Fruit fly (Drosophila melanogaster) whole organism, prepupa: Measurements from ENCODE around the gene CG11555.

Experiments used
- Blimp-1 ChIP-seq: fragments of 200-800 bp; sonication (Bioruptor generic); optimal IDR thresholded peaks from 3 replicates; lab custom pipeline; 2017; ENCODE audit warnings: missing biosample characterization, missing genetic modification characterization, mild to moderate bottlenecking, moderate library complexity, missing genetic modification reagents
- CG10631 ChIP-seq: fragments of 200-800 bp; sonication (Bioruptor generic); optimal IDR thresholded peaks from 2 replicates; lab custom pipeline; 2016; ENCODE audit warnings: missing biosample characterization, missing genetic modification characterization
- CG10669 ChIP-seq: fragments of 200-800 bp; sonication (Bioruptor generic); optimal IDR thresholded peaks from 3 replicates; lab custom pipeline; 2018; ENCODE audit warnings: missing biosample characterization, mild to moderate bottlenecking, missing genetic modification characterization, moderate library complexity
- CG11294 ChIP-seq: fragments of 200-800 bp; sonication (Bioruptor generic); IDR thresholded peaks from 2 replicates; pipeline ENCODE4 v1.3.6; 2022; ENCODE audit warnings: missing biosample characterization, missing genetic modification characterization
- CG11762 ChIP-seq: fragments of 200-800 bp; sonication (Bioruptor generic); optimal IDR thresholded peaks from 3 replicates; lab custom pipeline; 2016; ENCODE audit warnings: missing biosample characterization, missing genetic modification characterization; ENCODE audit not compliant: insufficient read depth
- CG11902 ChIP-seq: fragments of 200-800 bp; sonication (Bioruptor generic); optimal IDR thresholded peaks from 3 replicates; lab custom pipeline; 2016; ENCODE audit warnings: missing biosample characterization, missing genetic modification characterization
- CG15336 ChIP-seq: fragments of 200-800 bp; sonication (Bioruptor generic); IDR thresholded peaks from 2 replicates; pipeline ENCODE4 v1.3.6; 2022; ENCODE audit warnings: missing biosample characterization, missing genetic modification characterization
- CG1621 ChIP-seq: fragments of 200-800 bp; sonication (Bioruptor generic); optimal IDR thresholded peaks from 3 replicates; lab custom pipeline; 2018; ENCODE audit warnings: missing biosample characterization, mild to moderate bottlenecking, missing genetic modification characterization
- CG16779 ChIP-seq: fragments of 200-800 bp; sonication (Bioruptor generic); optimal IDR thresholded peaks from 3 replicates; lab custom pipeline; 2017; ENCODE audit warnings: missing biosample characterization, mild to moderate bottlenecking, missing genetic modification characterization
- CG3032 ChIP-seq: fragments of 200-800 bp; optimal IDR thresholded peaks from 2 replicates; lab custom pipeline; 2019; ENCODE audit warnings: missing biosample characterization, mild to moderate bottlenecking, missing genetic modification characterization, moderate library complexity
- CG31627 ChIP-seq: fragments of 200-800 bp; sonication (Bioruptor generic); optimal IDR thresholded peaks from 3 replicates; lab custom pipeline; 2016; ENCODE audit warnings: missing biosample characterization, missing genetic modification characterization
- CG32006 ChIP-seq: fragments of 200-800 bp; sonication (Bioruptor generic); optimal IDR thresholded peaks from 3 replicates; lab custom pipeline; 2017; ENCODE audit warnings: missing biosample characterization, mild to moderate bottlenecking, missing genetic modification characterization
- CG34406 ChIP-seq: fragments of 200-800 bp; sonication (Bioruptor generic); optimal IDR thresholded peaks from 3 replicates; lab custom pipeline; 2016; ENCODE audit warnings: missing biosample characterization, missing genetic modification characterization
- CG3919 ChIP-seq: fragments of 200-800 bp; sonication (Bioruptor generic); optimal IDR thresholded peaks from 3 replicates; lab custom pipeline; 2016; ENCODE audit warnings: missing biosample characterization, missing genetic modification characterization
- CG4318 ChIP-seq: fragments of 200-800 bp; sonication (Bioruptor generic); optimal IDR thresholded peaks from 3 replicates; lab custom pipeline; 2017; ENCODE audit warnings: missing biosample characterization, mild to moderate bottlenecking, missing genetic modification characterization
- CG6276 ChIP-seq: fragments of 200-800 bp; sonication (Bioruptor generic); optimal IDR thresholded peaks from 2 replicates; lab custom pipeline; 2017; ENCODE audit warnings: missing biosample characterization, mild to moderate bottlenecking, missing genetic modification characterization
- CG6808 ChIP-seq: fragments of 200-800 bp; sonication (Bioruptor generic); optimal IDR thresholded peaks from 3 replicates; lab custom pipeline; 2017; ENCODE audit warnings: missing biosample characterization, missing genetic modification characterization, mild to moderate bottlenecking, moderate library complexity, missing genetic modification reagents
- CG6854 ChIP-seq: fragments of 200-800 bp; sonication (Bioruptor generic); optimal IDR thresholded peaks from 2 replicates; lab custom pipeline; 2017; ENCODE audit warnings: missing biosample characterization, mild to moderate bottlenecking, missing genetic modification characterization
- CG8319 ChIP-seq: fragments of 200-800 bp; sonication (Bioruptor generic); optimal IDR thresholded peaks from 3 replicates; lab custom pipeline; 2016; ENCODE audit warnings: missing biosample characterization, missing genetic modification characterization
- CG8632 ChIP-seq: fragments of 200-800 bp; sonication (Bioruptor generic); optimal IDR thresholded peaks from 3 replicates; lab custom pipeline; 2016; ENCODE audit warnings: missing biosample characterization, missing genetic modification characterization
- CG9139 ChIP-seq: fragments of 200-800 bp; sonication (Bioruptor generic); optimal IDR thresholded peaks from 3 replicates; lab custom pipeline; 2017; ENCODE audit warnings: missing biosample characterization, mild to moderate bottlenecking, missing genetic modification characterization
- Eip75B ChIP-seq: fragments of 200-800 bp; sonication (Bioruptor generic); optimal IDR thresholded peaks from 3 replicates; lab custom pipeline; 2016; ENCODE audit warnings: missing biosample characterization, missing genetic modification characterization
- Eip78C ChIP-seq: fragments of 200-800 bp; sonication (Bioruptor generic); peaks from one replicate; lab custom pipeline; 2016; ENCODE audit warnings: missing biosample characterization, missing genetic modification characterization
- Ets96B ChIP-seq: fragments of 200-800 bp; optimal IDR thresholded peaks from 2 replicates; lab custom pipeline; 2019; ENCODE audit warnings: missing biosample characterization, mild to moderate bottlenecking, missing genetic modification characterization, moderate library complexity
- Gug ChIP-seq: fragments of 200-800 bp; sonication (Bioruptor generic); IDR thresholded peaks from 2 replicates; pipeline ENCODE4 v1.3.6; 2022; ENCODE audit warnings: missing biosample characterization, missing genetic modification characterization
- Hr39 ChIP-seq: fragments of 200-800 bp; sonication (Bioruptor generic); optimal IDR thresholded peaks from 2 replicates; lab custom pipeline; 2016; ENCODE audit warnings: missing biosample characterization, missing genetic modification characterization
- Lpt ChIP-seq: fragments of 200-800 bp; sonication (Bioruptor generic); optimal IDR thresholded peaks from 3 replicates; lab custom pipeline; 2016; ENCODE audit warnings: missing biosample characterization, missing genetic modification characterization
- Met ChIP-seq: fragments of 200-800 bp; sonication (Bioruptor generic); optimal IDR thresholded peaks from 3 replicates; lab custom pipeline; 2016; ENCODE audit warnings: missing biosample characterization, missing genetic modification characterization
- OdsH ChIP-seq: fragments of 200-800 bp; sonication (Bioruptor generic); optimal IDR thresholded peaks from 3 replicates; lab custom pipeline; 2016; ENCODE audit warnings: missing biosample characterization, missing genetic modification characterization
- Smox ChIP-seq: fragments of 200-800 bp; sonication (Bioruptor generic); optimal IDR thresholded peaks from 3 replicates; lab custom pipeline; 2016; ENCODE audit warnings: missing biosample characterization, missing genetic modification characterization
- Sox102F ChIP-seq: fragments of 200-800 bp; sonication (Bioruptor generic); optimal IDR thresholded peaks from 2 replicates; lab custom pipeline; 2016; ENCODE audit warnings: missing biosample characterization, mild to moderate bottlenecking, missing genetic modification characterization
- Sox15 ChIP-seq: fragments of 200-800 bp; sonication (Bioruptor generic); optimal IDR thresholded peaks from 3 replicates; lab custom pipeline; 2016; ENCODE audit warnings: missing biosample characterization, missing genetic modification characterization
- achi ChIP-seq: fragments of 200-800 bp; sonication (Bioruptor generic); optimal IDR thresholded peaks from 3 replicates; lab custom pipeline; 2016; ENCODE audit warnings: missing biosample characterization, missing genetic modification characterization
- cyc ChIP-seq: fragments of 200-800 bp; sonication (Bioruptor generic); optimal IDR thresholded peaks from 3 replicates; lab custom pipeline; 2016; ENCODE audit warnings: missing biosample characterization, missing genetic modification characterization
- dac ChIP-seq: fragments of 200-800 bp; sonication (Bioruptor generic); optimal IDR thresholded peaks from 2 replicates; lab custom pipeline; 2017; ENCODE audit warnings: missing biosample characterization, mild to moderate bottlenecking, missing genetic modification characterization
- dsx ChIP-seq: fragments of 200-800 bp; optimal IDR thresholded peaks from 3 replicates; lab custom pipeline; 2019; ENCODE audit warnings: missing biosample characterization, mild to moderate bottlenecking, missing genetic modification characterization, moderate library complexity; ENCODE audit not compliant: poor library complexity, severe bottlenecking
- eg ChIP-seq: fragments of 200-800 bp; sonication (Bioruptor generic); IDR thresholded peaks from 3 replicates; pipeline ENCODE4 v1.3.6; 2022; ENCODE audit warnings: missing biosample characterization, missing genetic modification characterization
- esn ChIP-seq: fragments of 200-800 bp; sonication (Bioruptor generic); optimal IDR thresholded peaks from 2 replicates; lab custom pipeline; 2016; ENCODE audit warnings: missing biosample characterization, mild to moderate bottlenecking, missing genetic modification characterization, moderate library complexity
- fd59A ChIP-seq: fragments of 200-800 bp; sonication (Bioruptor generic); optimal IDR thresholded peaks from 2 replicates; lab custom pipeline; 2017; ENCODE audit warnings: missing biosample characterization, mild to moderate bottlenecking, missing genetic modification characterization, missing genetic modification reagents
- fd85E ChIP-seq: fragments of 200-800 bp; sonication (Bioruptor generic); optimal IDR thresholded peaks from 3 replicates; lab custom pipeline; 2016; ENCODE audit warnings: missing biosample characterization, missing genetic modification characterization
- fkh ChIP-seq: fragments of 200-800 bp; sonication (Bioruptor generic); optimal IDR thresholded peaks from 3 replicates; lab custom pipeline; 2017; ENCODE audit warnings: missing biosample characterization, mild to moderate bottlenecking, missing genetic modification characterization, moderate library complexity
- lz ChIP-seq: fragments of 200-800 bp; sonication (Bioruptor generic); optimal IDR thresholded peaks from 3 replicates; lab custom pipeline; 2016; ENCODE audit warnings: missing biosample characterization, missing genetic modification characterization
- ss ChIP-seq, 2 experiments: fragments of 200-800 bp; sonication (Bioruptor generic); optimal IDR thresholded peaks; 2 replicates in 1 of 2; 3 replicates in 1 of 2; lab custom pipeline; 2017 to 2018; ENCODE audit warnings: mild to moderate bottlenecking in 2 of 2, missing biosample characterization in 2 of 2, missing genetic modification characterization in 2 of 2, moderate library complexity in 1 of 2
- topi ChIP-seq: fragments of 200-800 bp; sonication (Bioruptor generic); optimal IDR thresholded peaks from 3 replicates; lab custom pipeline; 2016; ENCODE audit warnings: missing biosample characterization, missing genetic modification characterization
- vri ChIP-seq: fragments of 200-800 bp; sonication (Bioruptor generic); optimal IDR thresholded peaks from 3 replicates; lab custom pipeline; 2016; ENCODE audit warnings: missing biosample characterization, mild to moderate bottlenecking, missing genetic modification characterization

CG11555 gene

dm6 chr2L:244559-244958 lies 29.1 kb upstream of the CG11555 start:
- no peak for TF ChIP-seq CG4318 (GFP tag; lab: Kevin White, UChicago)
- TF ChIP-seq cyc (GFP tag; lab: Kevin White, UChicago), result no peak
- no peak for TF ChIP-seq Sox102F (GFP tag; lab: Kevin White, UChicago)
- no peak for TF ChIP-seq CG32006 (GFP tag; lab: Kevin White, UChicago)
- TF ChIP-seq CG16779 (tag; lab: Kevin White, UChicago), result no peak
- no peak for TF ChIP-seq Blimp-1 (GFP tag; lab: Kevin White, UChicago)
- no peak for TF ChIP-seq vri
- TF ChIP-seq Sox15 (GFP tag; lab: Kevin White, UChicago), result no peak
- TF ChIP-seq CG6854 (GFP tag; lab: Kevin White, UChicago), result no peak
- no peak for TF ChIP-seq achi (GFP tag; lab: Kevin White, UChicago)
- TF ChIP-seq CG8632 (GFP tag; lab: Kevin White, UChicago), result no peak
- no peak for TF ChIP-seq CG11902 (GFP tag; lab: Kevin White, UChicago)
- no peak for TF ChIP-seq CG1621 (tag; lab: Kevin White, UChicago)
- no peak for TF ChIP-seq CG9139 (GFP tag; lab: Kevin White, UChicago)
- no peak for TF ChIP-seq Met (GFP tag; lab: Kevin White, UChicago)
- TF ChIP-seq dsx (GFP tag; lab: Kevin White, UChicago), result no peak
- no peak for TF ChIP-seq Ets96B (tag; lab: Kevin White, UChicago)
- no peak for TF ChIP-seq fd59A (GFP tag; lab: Kevin White, UChicago)
- no peak for TF ChIP-seq CG6276

- peak; percentile 66; the same call in 1 of the 2 replicates for TF ChIP-seq CG11294 (GFP tag; lab: Robert Waterston, UW)
- TF ChIP-seq Met (GFP tag; lab: Kevin White, UChicago), result no peak
- TF ChIP-seq CG11762 (GFP tag; lab: Kevin White, UChicago), result peak; percentile 39
- TF ChIP-seq lz (GFP tag; lab: Kevin White, UChicago), result no peak
- TF ChIP-seq Smox (GFP tag; lab: Kevin White, UChicago), result no peak
- peak; percentile 38 for TF ChIP-seq esn (GFP tag; lab: Kevin White, UChicago)
- peak; percentile 14 for TF ChIP-seq CG3032 (tag; lab: Kevin White, UChicago)
- TF ChIP-seq CG32006 (GFP tag; lab: Kevin White, UChicago), result peak; percentile 37
- peak; percentile 87 to 93 for TF ChIP-seq ss (GFP tag; optimal IDR thresholded peaks at IDR 0.05; lab: Kevin White, UChicago)
- peak; percentile 79 for TF ChIP-seq CG6808 (GFP tag; lab: Kevin White, UChicago)
- no peak for TF ChIP-seq OdsH (GFP tag; lab: Kevin White, UChicago)
- no peak for TF ChIP-seq fd85E (GFP tag; lab: Kevin White, UChicago)
- peak; percentile 61 for TF ChIP-seq Eip75B
- TF ChIP-seq CG9139 (GFP tag; lab: Kevin White, UChicago), result peak; percentile 88
- TF ChIP-seq cyc (GFP tag; lab: Kevin White, UChicago), result no peak
- peak; percentile 85 for TF ChIP-seq CG16779 (tag; lab: Kevin White, UChicago)
- TF ChIP-seq CG1621 (tag; lab: Kevin White, UChicago), result peak; percentile 75
- peak; percentile 39 for TF ChIP-seq achi (GFP tag; lab: Kevin White, UChicago)
- TF ChIP-seq Gug (GFP tag; lab: Robert Waterston, UW), result no peak
- TF ChIP-seq dsx (GFP tag; lab: Kevin White, UChicago), result peak; percentile 56
- TF ChIP-seq Blimp-1 (GFP tag; lab: Kevin White, UChicago), result no peak
- TF ChIP-seq CG34406 (GFP tag; lab: Kevin White, UChicago), result peak; percentile 43
- no peak for TF ChIP-seq dac (GFP tag; lab: Kevin White, UChicago)
- TF ChIP-seq topi (GFP tag; lab: Kevin White, UChicago), result no peak
- peak; percentile 8 for TF ChIP-seq CG8319 (GFP tag; lab: Kevin White, UChicago)
- TF ChIP-seq CG3919 (GFP tag; lab: Kevin White, UChicago), result peak; percentile 56
- TF ChIP-seq Lpt (GFP tag; lab: Kevin White, UChicago), result peak; percentile 79
- TF ChIP-seq eg, result peak; percentile 92
- TF ChIP-seq CG4318 (GFP tag; lab: Kevin White, UChicago), result no peak
- peak; percentile 81 for TF ChIP-seq CG6854 (GFP tag; lab: Kevin White, UChicago)
- TF ChIP-seq CG10631 (GFP tag; lab: Kevin White, UChicago), result no peak
- no peak for TF ChIP-seq Sox15 (GFP tag; lab: Kevin White, UChicago)
- no peak for TF ChIP-seq CG31627 (GFP tag; lab: Kevin White, UChicago)
- no peak for TF ChIP-seq Hr39
- peak; percentile 80 for TF ChIP-seq fkh
- no peak for TF ChIP-seq vri
- peak; percentile 88 for TF ChIP-seq Eip78C (GFP tag; lab: Kevin White, UChicago)
- peak; percentile 82 for TF ChIP-seq CG6276
- no peak for TF ChIP-seq CG11902 (GFP tag; lab: Kevin White, UChicago)
- TF ChIP-seq CG10669 (GFP tag; lab: Kevin White, UChicago), result no peak
- peak; percentile 83 for TF ChIP-seq CG15336
Measured at dm6 chr2L:246656-247340, 26.8 kb upstream of the CG11555 start.
